Worm (Caenorhabditis elegans) whole organism, young adult: Measurements from ENCODE around the gene Y48B6A.10.
A peak's percentile ranks its signal among the peaks of the same experiment; 100 is the strongest.

Experiments used
- F39B2.1 ChIP-seq: fragments of 200-800 bp; sonication (Bioruptor generic); IDR thresholded peaks from 2 replicates; pipeline ENCODE4 v1.3.6; 2022; ENCODE audit warnings: missing genetic modification reagents, missing genetic modification characterization, missing compliant biosample characterization
- Y53G8AR.9 ChIP-seq: fragments of 200-800 bp; sonication (Bioruptor generic); conservative IDR thresholded peaks from 2 replicates; pipeline ENCODE4 v1.3.6; 2022; ENCODE audit warnings: missing genetic modification reagents, missing genetic modification characterization, missing compliant biosample characterization
- Y56A3A.18 ChIP-seq: fragments of 200-800 bp; sonication (Bioruptor generic); IDR thresholded peaks from 2 replicates; pipeline ENCODE4 v1.3.6; 2022; ENCODE audit warnings: missing genetic modification reagents, missing genetic modification characterization, missing compliant biosample characterization
- Y67H2A.10 ChIP-seq: fragments of 200-800 bp; sonication (Bioruptor generic); conservative IDR thresholded peaks from 2 replicates; pipeline ENCODE4 v1.3.6; 2022; ENCODE audit warnings: missing genetic modification reagents, missing genetic modification characterization, missing compliant biosample characterization
- Y79H2A.3 ChIP-seq: fragments of 200-800 bp; sonication (Bioruptor generic); conservative IDR thresholded peaks from 2 replicates; pipeline ENCODE4 v1.3.6; 2022; ENCODE audit warnings: missing genetic modification reagents, missing genetic modification characterization, missing compliant biosample characterization
- ZK185.1 ChIP-seq: sonication (generic microtip); optimal IDR thresholded peaks from 2 replicates; lab custom pipeline; 2016; ENCODE audit warnings: mild to moderate bottlenecking, missing genetic modification characterization, missing compliant biosample characterization; ENCODE audit not compliant: poor library complexity, severe bottlenecking
- atf-7 ChIP-seq: sonication (generic microtip); optimal IDR thresholded peaks from 2 replicates; lab custom pipeline; 2017; ENCODE audit warnings: mild to moderate bottlenecking, missing genetic modification characterization, missing compliant biosample characterization
- athp-1 ChIP-seq: sonication (generic microtip); optimal IDR thresholded peaks from 2 replicates; lab custom pipeline; 2017; ENCODE audit warnings: mild to moderate bottlenecking, missing genetic modification characterization, missing compliant biosample characterization
- attf-3 ChIP-seq: fragments of 200-800 bp; sonication (Bioruptor generic); conservative IDR thresholded peaks from 2 replicates; pipeline ENCODE4 v1.3.6; 2022; ENCODE audit warnings: missing genetic modification reagents, missing genetic modification characterization, missing compliant biosample characterization
- bed-1 ChIP-seq: fragments of 200-800 bp; sonication (Bioruptor generic); IDR thresholded peaks from 2 replicates; pipeline ENCODE4 v1.3.6; 2022; ENCODE audit warnings: missing genetic modification reagents, missing genetic modification characterization, missing compliant biosample characterization
- chd-7 ChIP-seq: sonication (generic microtip); optimal IDR thresholded peaks from 2 replicates; lab custom pipeline; 2016; ENCODE audit warnings: mild to moderate bottlenecking, missing genetic modification characterization, moderate library complexity, missing compliant biosample characterization
- die-1 ChIP-seq: sonication (generic microtip); optimal IDR thresholded peaks from 2 replicates; lab custom pipeline; 2016; ENCODE audit warnings: missing genotype, mild to moderate bottlenecking, missing genetic modification characterization, missing compliant biosample characterization
- dox-1 ChIP-seq: fragments of 200-800 bp; sonication (Bioruptor generic); IDR thresholded peaks from 2 replicates; pipeline ENCODE4 v1.3.6; 2022; ENCODE audit warnings: missing genetic modification reagents, missing genetic modification characterization, missing compliant biosample characterization
- egl-18 ChIP-seq: fragments of 200-800 bp; sonication (Bioruptor generic); IDR thresholded peaks from 2 replicates; pipeline ENCODE4 v1.3.6; 2022; ENCODE audit warnings: missing genetic modification reagents, missing genetic modification characterization, missing compliant biosample characterization
- egl-44 ChIP-seq: fragments of 200-800 bp; sonication (Bioruptor generic); IDR thresholded peaks from 2 replicates; pipeline ENCODE4 v1.3.6; 2022; ENCODE audit warnings: missing genetic modification reagents, missing genetic modification characterization, missing compliant biosample characterization
- egrh-3 ChIP-seq: fragments of 200-800 bp; sonication (Bioruptor generic); IDR thresholded peaks from 2 replicates; pipeline ENCODE4 v1.3.6; 2022; ENCODE audit warnings: missing genetic modification reagents, missing genetic modification characterization, missing compliant biosample characterization
- gei-17 ChIP-seq: fragments of 200-800 bp; sonication (Bioruptor generic); optimal IDR thresholded peaks from 2 replicates; lab custom pipeline; 2018; ENCODE audit warnings: mild to moderate bottlenecking, missing genetic modification characterization, missing compliant biosample characterization
- him-1 ChIP-seq: sonication (generic microtip); optimal IDR thresholded peaks from 2 replicates; lab custom pipeline; 2016; ENCODE audit warnings: missing genotype, missing genetic modification reagents, missing genetic modification characterization, missing compliant biosample characterization
- hlh-12 ChIP-seq: sonication (generic microtip); optimal IDR thresholded peaks from 2 replicates; lab custom pipeline; 2016; ENCODE audit warnings: missing genetic modification characterization, missing compliant biosample characterization
- hlh-26 ChIP-seq: fragments of 200-800 bp; sonication (Bioruptor generic); conservative IDR thresholded peaks from 2 replicates; pipeline ENCODE4 v1.3.6; 2022; ENCODE audit warnings: missing genetic modification reagents, missing genetic modification characterization, missing compliant biosample characterization
- hmg-20 ChIP-seq: fragments of 200-800 bp; sonication (Bioruptor generic); IDR thresholded peaks from 2 replicates; pipeline ENCODE4 v1.3.6; 2022; ENCODE audit warnings: missing genetic modification reagents, missing genetic modification characterization, missing compliant biosample characterization
- hrde-1 ChIP-seq: sonication (generic microtip); optimal IDR thresholded peaks from 2 replicates; lab custom pipeline; 2016; ENCODE audit warnings: missing genetic modification characterization, mild to moderate bottlenecking, missing compliant biosample characterization, moderate library complexity, missing genotype, missing genetic modification reagents, borderline replicate concordance
- lsl-1 ChIP-seq: fragments of 200-800 bp; sonication (Bioruptor generic); optimal IDR thresholded peaks from 2 replicates; lab custom pipeline; 2018; ENCODE audit warnings: mild to moderate bottlenecking, missing genetic modification characterization, moderate library complexity, missing compliant biosample characterization
- lsy-27 ChIP-seq: sonication (generic microtip); optimal IDR thresholded peaks from 2 replicates; lab custom pipeline; 2017; ENCODE audit warnings: missing genetic modification characterization, mild to moderate bottlenecking, missing compliant biosample characterization, antibody characterized with exemption, missing genotype, borderline replicate concordance; ENCODE audit not compliant: insufficient read depth
- madf-10 ChIP-seq: sonication (generic microtip); optimal IDR thresholded peaks from 2 replicates; lab custom pipeline; 2016; ENCODE audit warnings: mild to moderate bottlenecking, missing genetic modification characterization, missing compliant biosample characterization
- nfya-1 ChIP-seq: sonication (generic microtip); optimal IDR thresholded peaks from 2 replicates; lab custom pipeline; 2017; ENCODE audit warnings: antibody characterized with exemption, missing compliant biosample characterization, missing genetic modification characterization, borderline replicate concordance; ENCODE audit not compliant: insufficient read depth
- nfya-2 ChIP-seq: fragments of 200-800 bp; sonication (Bioruptor generic); IDR thresholded peaks from 2 replicates; pipeline ENCODE4 v1.3.6; 2022; ENCODE audit warnings: missing genetic modification reagents, missing genetic modification characterization, missing compliant biosample characterization
- rcor-1 ChIP-seq: fragments of 200-800 bp; sonication (Bioruptor generic); IDR thresholded peaks from 2 replicates; pipeline ENCODE4 v1.3.6; 2022; ENCODE audit warnings: missing genetic modification reagents, missing genetic modification characterization, missing compliant biosample characterization
- sdz-38 ChIP-seq: sonication (generic microtip); optimal IDR thresholded peaks from 2 replicates; lab custom pipeline; 2016; ENCODE audit warnings: missing genotype, missing genetic modification characterization, missing compliant biosample characterization
- sea-2 ChIP-seq: fragments of 200-800 bp; sonication (Bioruptor generic); IDR thresholded peaks from 2 replicates; pipeline ENCODE4 v1.3.6; 2022; ENCODE audit warnings: missing genetic modification characterization, missing compliant biosample characterization
- snpc-1.1 ChIP-seq: sonication (generic microtip); optimal IDR thresholded peaks from 2 replicates; lab custom pipeline; 2017; ENCODE audit warnings: missing genetic modification characterization, mild to moderate bottlenecking, missing compliant biosample characterization, antibody characterized with exemption, moderate library complexity, missing genotype, missing genetic modification reagents; ENCODE audit not compliant: insufficient read depth
- snpc-3.4 ChIP-seq: sonication (generic microtip); optimal IDR thresholded peaks from 2 replicates; lab custom pipeline; 2017; ENCODE audit warnings: missing genetic modification characterization, mild to moderate bottlenecking, missing compliant biosample characterization, antibody characterized with exemption, moderate library complexity, missing genotype, missing genetic modification reagents
- somi-1 ChIP-seq: fragments of 200-800 bp; sonication (Bioruptor generic); optimal IDR thresholded peaks from 2 replicates; lab custom pipeline; 2018; ENCODE audit warnings: mild to moderate bottlenecking, missing genetic modification characterization, missing compliant biosample characterization
- xnd-1 ChIP-seq: sonication (generic microtip); optimal IDR thresholded peaks from 2 replicates; lab custom pipeline; 2016; ENCODE audit warnings: missing genotype, missing genetic modification reagents, missing genetic modification characterization, missing compliant biosample characterization
- zfh-2 ChIP-seq: fragments of 200-800 bp; sonication (Bioruptor generic); conservative IDR thresholded peaks from 2 replicates; pipeline ENCODE4 v1.3.6; 2022; ENCODE audit warnings: missing genetic modification reagents, missing genetic modification characterization, missing compliant biosample characterization
- zim-3 ChIP-seq: sonication (generic microtip); optimal IDR thresholded peaks from 2 replicates; lab custom pipeline; 2017; ENCODE audit warnings: mild to moderate bottlenecking, missing genetic modification characterization, moderate library complexity, missing compliant biosample characterization

Gene Y48B6A.10

ce11 chrII:14218142-14218541, 3.9 kb downstream of the Y48B6A.10 start (continued):
- no peak for TF ChIP-seq hlh-26 (GFP tag; lab: Robert Waterston, UW)
- no peak for TF ChIP-seq somi-1 (GFP tag; lab: Kevin White, UChicago)
- TF ChIP-seq hlh-12 = no peak
- TF ChIP-seq egl-18 = no peak
- no peak for TF ChIP-seq sdz-38 (tag; lab: Kevin White, UChicago)
- TF ChIP-seq snpc-1.1 (tag; lab: Kevin White, UChicago) = no peak
- no peak; the same call in 1 of the 2 replicates for TF ChIP-seq dox-1 (GFP tag; lab: Robert Waterston, UW)
- TF ChIP-seq nfya-1 (tag; lab: Kevin White, UChicago) = no peak
- TF ChIP-seq gei-17 (GFP tag; lab: Kevin White, UChicago) = no peak
- no peak for TF ChIP-seq ZK185.1 (tag; lab: Kevin White, UChicago)
- no peak for TF ChIP-seq sea-2
- TF ChIP-seq nfya-2 (GFP tag; lab: Robert Waterston, UW) = no peak
- peak; percentile 74 for TF ChIP-seq him-1
- TF ChIP-seq hmg-20 = no peak
- TF ChIP-seq lsy-27 = no peak
- no peak for TF ChIP-seq zim-3 (tag; lab: Kevin White, UChicago)
- no peak for TF ChIP-seq egl-44 (GFP tag; lab: Robert Waterston, UW)
- no peak for TF ChIP-seq Y67H2A.10 (GFP tag; lab: Robert Waterston, UW)
- no peak for TF ChIP-seq die-1 (tag; lab: Kevin White, UChicago)
- peak; percentile 54 for TF ChIP-seq snpc-3.4 (tag; lab: Kevin White, UChicago)
- TF ChIP-seq rcor-1 (GFP tag; lab: Robert Waterston, UW) = no peak
- peak; percentile 95 for TF ChIP-seq xnd-1
- TF ChIP-seq bed-1 = no peak
- TF ChIP-seq attf-3 = no peak
- no peak for TF ChIP-seq athp-1 (tag; lab: Kevin White, UChicago)
- no peak for TF ChIP-seq Y79H2A.3
- TF ChIP-seq egrh-3 (GFP tag; lab: Robert Waterston, UW) = 0 out of 2 replicates have a peak, but pooled peaks have one; percentile 11

ce11 chrII:14226175-14226574, 12.0 kb downstream of the Y48B6A.10 start, which contains the start of gene Y48B6A.13:
TSS of gene Y48B6A.13 (minus strand) at chrII:14226275.
- TF ChIP-seq zfh-2 (GFP tag; lab: Robert Waterston, UW) (0 out of 2 replicates have a peak, but pooled peaks have one; percentile 26), die-1 (tag; lab: Kevin White, UChicago) (no peak), Y53G8AR.9 (GFP tag; lab: Robert Waterston, UW) (0 out of 2 replicates have a peak, but pooled peaks have one; percentile 27)

- TF ChIP-seq zfh-2 (GFP tag; lab: Robert Waterston, UW) (peak; percentile 75), xnd-1 (no peak)
These were observed 15.9 kb downstream of the Y48B6A.10 start for ce11 chrII:14230075-14230474.

- TF ChIP-seq lsy-27 (no peak), madf-10 (tag; lab: Kevin White, UChicago) (no peak), egl-44 (GFP tag; lab: Robert Waterston, UW) (no peak), hrde-1 (tag; lab: Kevin White, UChicago) (no peak), chd-7 (tag; lab: Kevin White, UChicago) (no peak), hmg-20 (no peak), nfya-2 (GFP tag; lab: Robert Waterston, UW) (no peak), Y56A3A.18 (GFP tag; lab: Robert Waterston, UW) (no peak), atf-7 (tag; lab: Kevin White, UChicago) (no peak), lsl-1 (GFP tag; lab: Kevin White, UChicago) (no peak), F39B2.1 (GFP tag; lab: Robert Waterston, UW) (no peak), Y53G8AR.9 (GFP tag; lab: Robert Waterston, UW) (no peak), die-1 (tag; lab: Kevin White, UChicago) (no peak)
These were observed 16.7 kb downstream of the Y48B6A.10 start for ce11 chrII:14230938-14231337.
